Worm (Caenorhabditis elegans): ENCODE data around the gene uaf-2.
A peak's percentile ranks its signal among the peaks of the same experiment; 100 is the strongest.

Gene uaf-2

DNA sequence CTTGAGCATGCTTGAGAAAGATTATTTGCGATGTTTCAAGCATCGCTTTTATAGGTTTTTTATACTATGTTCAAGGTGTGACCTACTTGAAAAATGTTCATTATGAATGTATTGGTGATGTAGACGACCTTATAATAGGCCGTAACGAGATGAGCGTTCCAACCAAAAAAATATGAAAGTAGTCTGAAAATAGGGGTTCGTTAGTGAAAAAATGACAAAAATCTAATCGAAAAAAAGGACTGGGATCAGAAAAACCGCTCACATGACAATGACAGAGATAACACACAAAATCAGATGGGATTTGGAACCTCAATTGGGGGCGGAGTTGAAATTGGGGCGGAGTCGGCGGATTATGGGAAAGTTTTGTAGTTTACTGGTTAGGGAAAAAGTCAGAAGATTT, 32.3 kb upstream of the uaf-2 start, which contains the start of gene Y116A8C.40:
Gene Y116A8C.40 (minus strand): TSS at position 101 of the 400 bp plus-strand sequence.
- TF ChIP-seq nfya-2 (GFP tag; IDR thresholded peaks at IDR 0.05) (no peak), ztf-6 (GFP tag; IDR thresholded peaks at IDR 0.05) (no peak), ztf-28 (GFP tag; IDR thresholded peaks at IDR 0.05) (no peak), hlh-26 (GFP tag; conservative IDR thresholded peaks at IDR 0.05) (no peak), sptf-2 (GFP tag; optimal IDR thresholded peaks at IDR 0.05) (no peak), cebp-2 (GFP tag; IDR thresholded peaks at IDR 0.05) (no peak), madf-8 (GFP tag; conservative IDR thresholded peaks at IDR 0.05) (no peak), ztf-3 (GFP tag; optimal IDR thresholded peaks at IDR 0.05) (no peak), lin-35 (GFP tag; optimal IDR thresholded peaks at IDR 0.05) (no peak), snpc-1.3 (tag; optimal IDR thresholded peaks at IDR 0.05; ENCODE audit: insufficient read depth) (no peak), ztf-25 (GFP tag; IDR thresholded peaks at IDR 0.05) (no peak)

DNA sequence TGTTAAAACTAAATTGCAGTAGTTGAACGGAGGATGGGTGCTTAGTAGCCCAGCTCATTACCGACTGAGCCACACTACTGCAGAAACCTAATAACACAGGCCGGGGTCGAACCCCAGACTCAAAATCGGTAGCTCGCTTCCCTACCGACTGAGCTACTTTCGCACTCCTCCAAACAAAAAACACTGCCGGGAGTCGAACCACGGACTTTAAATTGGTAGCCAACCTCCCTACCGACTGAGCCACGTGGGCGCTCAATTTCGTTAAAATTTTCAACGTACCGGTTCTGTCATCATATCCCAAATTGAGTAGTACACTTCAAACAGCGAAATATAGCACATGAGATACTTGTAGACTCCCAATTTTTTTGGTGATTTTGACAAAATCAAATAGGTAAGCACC, 31.9 kb upstream of the uaf-2 start:
- no peak for TF ChIP-seq hlh-26 (GFP tag; conservative IDR thresholded peaks at IDR 0.05)
- no peak for TF ChIP-seq ztf-3 (GFP tag; optimal IDR thresholded peaks at IDR 0.05)
- TF ChIP-seq tbp1 (GFP tag; optimal IDR thresholded peaks at IDR 0.05): peak; percentile 79
- TF ChIP-seq D2030.7 (GFP tag; IDR thresholded peaks at IDR 0.05): peak; percentile 71
- no peak for TF ChIP-seq egl-44 (GFP tag; IDR thresholded peaks at IDR 0.05)
- no peak for TF ChIP-seq F57C9.4 (tag; optimal IDR thresholded peaks at IDR 0.05)
- no peak for TF ChIP-seq B0261.1 (tag; optimal IDR thresholded peaks at IDR 0.05)
- no peak for TF ChIP-seq madf-8 (GFP tag; conservative IDR thresholded peaks at IDR 0.05)
- TF ChIP-seq akir-1 (GFP tag; optimal IDR thresholded peaks at IDR 0.05): no peak
- TF ChIP-seq ceh-100 (GFP tag; IDR thresholded peaks at IDR 0.05): 0 out of 2 replicates have a peak, but pooled peaks have one; percentile 30
- no peak for TF ChIP-seq rpc-1 (optimal IDR thresholded peaks at IDR 0.05)
- peak; percentile 62 for TF ChIP-seq rpc-1 (tag; optimal IDR thresholded peaks at IDR 0.05)
- TF ChIP-seq nfya-1 (tag; optimal IDR thresholded peaks at IDR 0.05; ENCODE audit: borderline replicate concordance, insufficient read depth): no peak
- TF ChIP-seq ceh-91 (GFP tag; IDR thresholded peaks at IDR 0.05): no peak
- peak; percentile 69 for TF ChIP-seq dox-1 (GFP tag; IDR thresholded peaks at IDR 0.05)
- TF ChIP-seq egrh-3 (GFP tag; IDR thresholded peaks at IDR 0.05): no peak
- peak; percentile 6 for TF ChIP-seq dpl-1 (GFP tag; optimal IDR thresholded peaks at IDR 0.05)
- TF ChIP-seq tbx-9 (tag; optimal IDR thresholded peaks at IDR 0.05; ENCODE audit: borderline replicate concordance): no peak
- no peak for TF ChIP-seq pbrm-1 (GFP tag; IDR thresholded peaks at IDR 0.05)
- TF ChIP-seq F49E8.2 (tag; optimal IDR thresholded peaks at IDR 0.05; ENCODE audit: insufficient read depth): no peak
- TF ChIP-seq chd-7 (tag; optimal IDR thresholded peaks at IDR 0.05): no peak
- TF ChIP-seq Y53F4B.3 (GFP tag; IDR thresholded peaks at IDR 0.05): no peak
- no peak for TF ChIP-seq bed-1 (GFP tag; IDR thresholded peaks at IDR 0.05)
- no peak for TF ChIP-seq attf-5 (GFP tag; optimal IDR thresholded peaks at IDR 0.05)
- TF ChIP-seq cebp-2 (GFP tag; IDR thresholded peaks at IDR 0.05): no peak
- no peak for TF ChIP-seq ets-4 (GFP tag; optimal IDR thresholded peaks at IDR 0.05)
- no peak for TF ChIP-seq ceh-40 (GFP tag; IDR thresholded peaks at IDR 0.05)
- no peak for TF ChIP-seq rcor-1 (GFP tag; IDR thresholded peaks at IDR 0.05)
- no peak for TF ChIP-seq him-1 (tag; optimal IDR thresholded peaks at IDR 0.05)
- TF ChIP-seq ztf-25 (GFP tag; IDR thresholded peaks at IDR 0.05): no peak
- TF ChIP-seq C17E4.6 (GFP tag; IDR thresholded peaks at IDR 0.05): no peak
- TF ChIP-seq lin-26 (GFP tag; IDR thresholded peaks at IDR 0.05): peak; percentile 64; the same call in 1 of the 2 replicates
- no peak for TF ChIP-seq unc-130 (GFP tag; optimal IDR thresholded peaks at IDR 0.05)
- peak; percentile 91 for TF ChIP-seq attf-6 (GFP tag; IDR thresholded peaks at IDR 0.05)
- no peak for TF ChIP-seq nfyb-1 (GFP tag; IDR thresholded peaks at IDR 0.05)
- no peak for TF ChIP-seq lsl-1 (GFP tag; optimal IDR thresholded peaks at IDR 0.05)
- no peak for TF ChIP-seq hsf-1 (GFP tag; IDR thresholded peaks at IDR 0.05)
- no peak for TF ChIP-seq Y67H2A.10 (GFP tag; conservative IDR thresholded peaks at IDR 0.05)
- TF ChIP-seq snpc-4 (GFP tag; optimal IDR thresholded peaks at IDR 0.05): peak; percentile 59
- peak in 3 of 4 experiments; percentile 92 for TF ChIP-seq snpc-4 (tag; optimal IDR thresholded peaks at IDR 0.05)
- no peak for TF ChIP-seq F23B12.7 (tag; optimal IDR thresholded peaks at IDR 0.05; ENCODE audit: insufficient read depth)
